Fruit fly (Drosophila melanogaster) whole organism, prepupa: ENCODE data around the gene CG13293.

Experiments
- Blimp-1 ChIP-seq: fragments of 200-800 bp; sonication (Bioruptor generic); optimal IDR thresholded peaks from 3 replicates; lab custom pipeline; 2017; ENCODE audit warnings: missing biosample characterization, missing genetic modification characterization, mild to moderate bottlenecking, moderate library complexity, missing genetic modification reagents
- CG11902 ChIP-seq: fragments of 200-800 bp; sonication (Bioruptor generic); optimal IDR thresholded peaks from 3 replicates; lab custom pipeline; 2016; ENCODE audit warnings: missing biosample characterization, missing genetic modification characterization
- CG8319 ChIP-seq: fragments of 200-800 bp; sonication (Bioruptor generic); optimal IDR thresholded peaks from 3 replicates; lab custom pipeline; 2016; ENCODE audit warnings: missing biosample characterization, missing genetic modification characterization
- Sox15 ChIP-seq: fragments of 200-800 bp; sonication (Bioruptor generic); optimal IDR thresholded peaks from 3 replicates; lab custom pipeline; 2016; ENCODE audit warnings: missing biosample characterization, missing genetic modification characterization
- acj6 ChIP-seq: fragments of 200-800 bp; sonication (Bioruptor generic); optimal IDR thresholded peaks from 3 replicates; lab custom pipeline; 2016; ENCODE audit warnings: missing biosample characterization, missing genetic modification characterization

dm6 chr3L:6093213-6093612 is 10.5 kb downstream of the CG13293 start, which contains the start of gene CG10469:
- TF ChIP-seq Sox15 (GFP tag; lab: Kevin White, UChicago) (no peak), CG11902 (GFP tag; lab: Kevin White, UChicago) (no peak), Blimp-1 (GFP tag; lab: Kevin White, UChicago) (no peak), CG8319 (GFP tag; lab: Kevin White, UChicago) (no peak), acj6 (GFP tag; lab: Kevin White, UChicago) (no peak)
